Worm (Caenorhabditis elegans): ENCODE measurements around the gene K06A1.2.

The K06A1.2 gene

DNA sequence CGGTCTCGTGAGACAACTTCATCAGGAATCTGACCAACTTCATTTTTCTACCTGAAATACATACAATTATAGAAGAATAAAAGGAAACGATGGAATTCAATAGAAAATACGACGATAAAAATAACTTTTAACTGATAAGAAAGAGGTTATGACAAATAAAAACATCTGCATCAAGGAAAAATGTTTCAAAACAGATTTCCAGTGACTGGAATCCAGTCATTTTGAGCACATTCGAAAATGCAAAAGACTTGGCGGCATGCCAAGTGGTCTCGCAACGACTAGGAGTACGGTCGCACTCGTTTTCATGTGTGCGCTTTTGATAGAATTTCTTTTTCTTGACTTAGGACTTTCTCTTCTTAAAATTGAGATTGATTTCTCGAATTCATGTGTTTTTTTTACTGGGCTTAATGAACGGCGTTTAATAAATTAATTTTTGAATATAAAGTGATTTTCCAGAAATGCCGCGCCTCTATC lies 45.9 kb downstream of the K06A1.2 start, which contains the start of the genes snr-3 and rsp-5 (continued):
- TF ChIP-seq fos-1 (tag; optimal IDR thresholded peaks at IDR 0.05) (no peak), mep-1 (tag; optimal IDR thresholded peaks at IDR 0.05) (peak; percentile 76), mxl-2 (GFP tag; conservative IDR thresholded peaks at IDR 0.05) (no peak)

ce11 chrII:6491187-6491586 lies 47.4 kb downstream of the K06A1.2 start:
- peak; percentile 8 for TF ChIP-seq Y5F2A.4 (GFP tag; optimal IDR thresholded peaks at IDR 0.05)
- no peak for TF ChIP-seq ztf-11 (tag; optimal IDR thresholded peaks at IDR 0.05)
- TF ChIP-seq arid-1 (GFP tag; conservative IDR thresholded peaks at IDR 0.05) = peak; percentile 68; the same call in 1 of the 2 replicates
- no peak for TF ChIP-seq lin-1 (GFP tag; IDR thresholded peaks at IDR 0.05)
- TF ChIP-seq mep-1 (tag; optimal IDR thresholded peaks at IDR 0.05) = no peak
- TF ChIP-seq nhr-25 (tag; optimal IDR thresholded peaks at IDR 0.05; ENCODE audit: borderline replicate concordance, insufficient read depth) = no peak
- TF ChIP-seq set-16 (GFP tag; IDR thresholded peaks at IDR 0.05) = no peak
- TF ChIP-seq F49E8.2 (tag; optimal IDR thresholded peaks at IDR 0.05; ENCODE audit: borderline replicate concordance) = peak; percentile 81
- TF ChIP-seq zip-2 (tag; optimal IDR thresholded peaks at IDR 0.05) = no peak
- TF ChIP-seq hif-1 (tag; optimal IDR thresholded peaks at IDR 0.05) = no peak
- no peak for TF ChIP-seq nhr-237 (tag; optimal IDR thresholded peaks at IDR 0.05)
- TF ChIP-seq ceh-44 (GFP tag; IDR thresholded peaks at IDR 0.05) = no peak
- TF ChIP-seq mes-2 (tag; optimal IDR thresholded peaks at IDR 0.05; ENCODE audit: poor library complexity, severe bottlenecking) = no peak
- no peak for TF ChIP-seq hmg-1.1 (GFP tag; IDR thresholded peaks at IDR 0.05)
- no peak for TF ChIP-seq lir-3 (tag; optimal IDR thresholded peaks at IDR 0.05)
- no peak for TF ChIP-seq daf-8 (GFP tag; IDR thresholded peaks at IDR 0.05)
- peak; percentile 48; the same call in 1 of the 2 replicates for TF ChIP-seq lim-7 (GFP tag; IDR thresholded peaks at IDR 0.05)
- no peak for TF ChIP-seq nhr-77 (tag; optimal IDR thresholded peaks at IDR 0.05)
- no peak for TF ChIP-seq hlh-30 (tag; optimal IDR thresholded peaks at IDR 0.05; ENCODE audit: insufficient read depth)
- no peak for TF ChIP-seq F44E2.7 (GFP tag; IDR thresholded peaks at IDR 0.05)
- no peak for TF ChIP-seq ceh-82 (tag; optimal IDR thresholded peaks at IDR 0.05)
- 0 out of 2 replicates have a peak, but pooled peaks have one; percentile 11 for TF ChIP-seq tra-1 (GFP tag; IDR thresholded peaks at IDR 0.05)
- TF ChIP-seq dpl-1 (GFP tag; optimal IDR thresholded peaks at IDR 0.05) = no peak
- TF ChIP-seq Y75B8A.6 (GFP tag; IDR thresholded peaks at IDR 0.05) = no peak
- TF ChIP-seq nhr-48 (tag; optimal IDR thresholded peaks at IDR 0.05) = no peak
- no peak for TF ChIP-seq duxl-1 (tag; optimal IDR thresholded peaks at IDR 0.05; ENCODE audit: poor library complexity)
- TF ChIP-seq Y105C5A.15 (GFP tag; IDR thresholded peaks at IDR 0.05) = no peak
- TF ChIP-seq ZK337.2 (GFP tag; IDR thresholded peaks at IDR 0.05) = no peak
- peak; percentile 37; the same call in 1 of the 2 replicates for TF ChIP-seq dmd-8 (GFP tag; IDR thresholded peaks at IDR 0.05)
- no peak for TF ChIP-seq sdz-12 (GFP tag; optimal IDR thresholded peaks at IDR 0.05)
- TF ChIP-seq ceh-28 (tag; optimal IDR thresholded peaks at IDR 0.05) = no peak
- TF ChIP-seq nhr-41 (GFP tag; IDR thresholded peaks at IDR 0.05) = no peak
- TF ChIP-seq ceh-32 (tag; optimal IDR thresholded peaks at IDR 0.05; ENCODE audit: poor library complexity) = no peak
- peak; percentile 63 for TF ChIP-seq snpc-1.2 (GFP tag; IDR thresholded peaks at IDR 0.05)
- TF ChIP-seq nhr-111 (GFP tag; optimal IDR thresholded peaks at IDR 0.05) = no peak
- no peak for TF ChIP-seq F26F4.8 (GFP tag; conservative IDR thresholded peaks at IDR 0.05)
- TF ChIP-seq nhr-102 (tag; optimal IDR thresholded peaks at IDR 0.05) = no peak
- peak; percentile 60; the same call in 1 of the 2 replicates for TF ChIP-seq pha-4 (GFP tag; IDR thresholded peaks at IDR 0.05)
- no peak for TF ChIP-seq pha-4 (tag; optimal IDR thresholded peaks at IDR 0.05)
- TF ChIP-seq ceh-20 (GFP tag; IDR thresholded peaks at IDR 0.05) = no peak
- no peak for TF ChIP-seq unc-39 (tag; optimal IDR thresholded peaks at IDR 0.05)
- peak; percentile 72 for TF ChIP-seq lin-38 (GFP tag; IDR thresholded peaks at IDR 0.05)
- TF ChIP-seq madf-5 (GFP tag; IDR thresholded peaks at IDR 0.05) = 0 out of 4 replicates have a peak, but pooled peaks of 1 of the 2 experiments have one; percentile 19
- TF ChIP-seq Y48G9A.11 (GFP tag; IDR thresholded peaks at IDR 0.05) = peak; percentile 56; the same call in 1 of the 2 replicates
- no peak for TF ChIP-seq jun-1 (tag; optimal IDR thresholded peaks at IDR 0.05)
- no peak for TF ChIP-seq pqm-1 (tag; optimal IDR thresholded peaks at IDR 0.05)

All from whole organism, L4 larva.